Fruit fly (Drosophila melanogaster) S2 (cell line): ENCODE data around the gene CG31904.

ENCODE experiments used
- CG8478 ChIP-seq: fragments of >200 bp; optimal IDR thresholded peaks from 2 replicates; lab custom pipeline; 2018
- CTCF ChIP-seq, 2 experiments: fragments of >200 bp; optimal IDR thresholded peaks; 2 replicates each; lab custom pipeline; 2018

DNA sequence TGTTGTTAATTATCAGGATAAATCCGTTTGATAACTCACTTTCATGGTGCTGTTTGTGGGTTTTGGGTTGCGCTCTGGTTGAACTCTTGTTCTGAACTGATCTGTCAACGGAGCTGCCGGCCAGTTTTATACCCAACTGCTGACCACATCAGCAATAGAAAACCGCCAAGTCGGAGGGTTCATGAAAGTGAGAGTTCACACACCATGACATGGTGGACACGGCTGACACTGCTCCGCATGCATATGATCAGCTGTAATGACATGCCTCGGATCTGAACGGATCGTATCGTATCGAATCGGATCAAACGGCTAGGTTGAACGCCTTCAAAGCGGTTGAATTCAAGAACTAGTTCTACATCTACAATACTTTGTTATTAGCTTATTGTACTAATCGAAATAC, 2.8 kb upstream of the CG31904 start, which contains the start of gene Acp1:
- TF ChIP-seq CG8478 (lab: Kevin White, UChicago): no peak
- no peak for TF ChIP-seq CTCF (optimal IDR thresholded peaks at IDR 0.05; lab: Kevin White, UChicago)
